Worm (Caenorhabditis elegans) whole organism, L4/young adult: ENCODE results near the gene dod-20.

ENCODE experiments used
- dao-5 ChIP-seq: sonication (generic microtip); optimal IDR thresholded peaks from 2 replicates; lab custom pipeline; 2016; ENCODE audit warnings: missing genotype, missing genetic modification characterization, moderate library complexity, missing compliant biosample characterization
- him-1 ChIP-seq: sonication (generic microtip); optimal IDR thresholded peaks from 2 replicates; lab custom pipeline; 2016; ENCODE audit warnings: missing genotype, missing genetic modification reagents, missing genetic modification characterization, missing compliant biosample characterization

ce11 chrV:403028-403427, 19.2 kb upstream of the dod-20 start, which contains the start of gene srh-62:
- TF ChIP-seq him-1 = no peak
- no peak for TF ChIP-seq dao-5 (tag; lab: Kevin White, UChicago)
